Worm (Caenorhabditis elegans): Measurements from ENCODE around the gene pax-3.

DNA sequence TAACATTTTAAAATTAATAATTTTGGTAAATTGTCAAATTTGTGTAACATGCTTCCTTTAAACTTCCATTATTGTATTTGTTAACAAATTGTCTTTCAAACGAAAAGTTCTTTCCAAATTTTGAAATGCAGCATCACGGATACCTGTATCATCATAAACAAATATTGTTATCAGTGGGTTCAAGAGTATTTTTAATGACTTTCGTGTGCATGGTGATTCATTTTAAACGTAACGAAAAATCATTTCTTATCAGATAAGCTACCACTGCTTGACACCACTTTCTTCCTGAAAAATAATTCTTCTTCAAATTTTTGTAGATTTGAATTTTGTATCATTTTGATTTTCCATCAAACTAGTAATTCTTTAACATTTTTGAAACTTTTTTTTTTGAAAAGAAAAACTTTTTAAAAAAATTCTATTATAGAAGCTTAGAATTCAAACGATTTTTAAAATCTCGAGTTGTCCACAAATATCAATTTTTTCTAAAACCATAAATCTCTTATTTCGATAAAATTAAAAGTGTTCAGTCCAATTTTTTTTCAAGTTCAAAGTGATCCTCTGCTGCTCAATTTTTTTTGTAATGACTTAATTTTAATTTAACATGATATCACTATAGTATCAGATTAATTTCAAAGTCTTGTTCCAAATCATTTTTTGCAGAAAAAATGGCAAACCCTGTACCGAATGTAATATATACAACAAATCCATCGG lies 11.9 kb upstream of the pax-3 start, which contains the start of gene F27E5.9:
- TF ChIP-seq unc-62 (GFP tag; optimal IDR thresholded peaks at IDR 0.05) = no peak
- TF ChIP-seq snpc-4 (tag; optimal IDR thresholded peaks at IDR 0.05) = no peak

All from whole organism, L1 larva.